Worm (Caenorhabditis elegans) whole organism, midembryonic: ENCODE results near the gene srx-77.

Source experiments
- T22C8.4 ChIP-seq: fragments of 200-800 bp; sonication (Bioruptor generic); IDR thresholded peaks from 2 replicates; pipeline ENCODE4 v1.3.6; 2022; ENCODE audit warnings: missing genetic modification characterization, missing compliant biosample characterization
- cog-1 ChIP-seq: sonication (generic microtip); optimal IDR thresholded peaks from 2 replicates; lab custom pipeline; 2016; ENCODE audit warnings: missing genetic modification characterization, missing compliant biosample characterization
- flt-1 ChIP-seq: fragments of 200-800 bp; sonication (Bioruptor generic); IDR thresholded peaks from 2 replicates; pipeline ENCODE4 v1.3.6; 2022; ENCODE audit warnings: missing genetic modification characterization, missing compliant biosample characterization
- klf-2 ChIP-seq: fragments of 200-800 bp; sonication (Bioruptor generic); conservative IDR thresholded peaks from 2 replicates; pipeline ENCODE4 v1.3.6; 2022; ENCODE audit warnings: missing genetic modification reagents, missing genetic modification characterization, missing compliant biosample characterization
- med-1 ChIP-seq: sonication (generic microtip); optimal IDR thresholded peaks from 2 replicates; lab custom pipeline; 2017; ENCODE audit warnings: missing genetic modification characterization, mild to moderate bottlenecking, missing compliant biosample characterization, antibody characterized with exemption, missing genetic modification reagents; ENCODE audit not compliant: insufficient read depth
- ref-1 ChIP-seq: fragments of 200-800 bp; sonication (Bioruptor generic); conservative IDR thresholded peaks from 2 replicates; pipeline ENCODE4 v1.3.6; 2022; ENCODE audit warnings: missing genetic modification reagents, missing genetic modification characterization, missing compliant biosample characterization
- ztf-23 ChIP-seq: fragments of 200-800 bp; sonication (Bioruptor generic); IDR thresholded peaks from 2 replicates; pipeline ENCODE4 v1.3.6; 2022; ENCODE audit warnings: missing genetic modification reagents, missing genetic modification characterization, missing compliant biosample characterization
- ztf-29 ChIP-seq: fragments of 200-800 bp; sonication (Bioruptor generic); IDR thresholded peaks from 2 replicates; pipeline ENCODE4 v1.3.6; 2022; ENCODE audit warnings: missing genetic modification reagents, missing genetic modification characterization, missing compliant biosample characterization

DNA sequence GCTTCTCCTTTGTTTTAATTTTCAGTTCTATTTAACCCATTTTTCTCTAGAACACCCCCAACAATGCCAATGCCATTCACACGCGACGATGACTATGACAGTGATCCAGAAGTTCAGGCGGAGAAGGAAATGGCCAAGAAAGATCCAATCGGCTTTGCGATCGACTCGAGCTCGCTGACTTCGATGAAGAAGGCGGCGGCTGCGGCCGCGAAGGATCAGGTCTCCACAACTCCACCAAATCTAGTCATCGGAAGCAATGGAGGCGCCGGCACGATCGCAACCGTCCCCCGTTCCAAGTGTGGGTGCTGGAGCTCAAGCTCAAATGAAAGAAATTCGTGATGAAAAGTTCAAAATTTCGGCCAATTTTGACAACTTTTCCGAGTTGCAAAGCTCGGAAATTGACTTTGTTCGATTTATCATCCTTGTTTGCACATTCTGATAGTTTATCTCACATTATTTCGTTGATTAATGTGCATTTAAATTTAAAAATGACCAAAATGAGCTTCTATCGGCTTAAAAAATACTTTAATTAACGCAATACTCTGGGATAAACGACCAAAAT lies 19.5 kb upstream of the srx-77 start, which contains the start of gene K03B4.2:
- TF ChIP-seq cog-1 (tag; lab: Kevin White, UChicago) (no peak), flt-1 (GFP tag; lab: Robert Waterston, UW) (no peak), ztf-29 (GFP tag; lab: Robert Waterston, UW) (no peak), T22C8.4 (GFP tag; lab: Robert Waterston, UW) (no peak), ref-1 (GFP tag; lab: Robert Waterston, UW) (no peak), klf-2 (GFP tag; lab: Robert Waterston, UW) (no peak), med-1 (GFP tag; lab: Kevin White, UChicago) (no peak), ztf-23 (GFP tag; lab: Robert Waterston, UW) (no peak)
